Worm (Caenorhabditis elegans) whole organism, mixed stage, embryonic: ENCODE measurements around the gene sri-30.
"Not testable (repeated sequence)": the region's sequence is repeated elsewhere in the genome, so short reads cannot be mapped to it uniquely, and the experiment has no call there.

Source experiments
- M03D4.4 ChIP-seq: sonication (generic microtip); optimal IDR thresholded peaks from 2 replicates; lab custom pipeline; 2017; ENCODE audit warnings: mild to moderate bottlenecking, missing genetic modification characterization, missing compliant biosample characterization
- ceh-39 ChIP-seq: fragments of 150-350 bp; optimal IDR thresholded peaks from 2 replicates; lab custom pipeline; 2014; ENCODE audit warnings: missing biosample characterization, missing genetic modification characterization
- ceh-43 ChIP-seq: fragments of 200-800 bp; sonication (Bioruptor generic); optimal IDR thresholded peaks from 2 replicates; lab custom pipeline; 2018; ENCODE audit warnings: mild to moderate bottlenecking, missing genetic modification characterization, moderate library complexity, missing compliant biosample characterization
- ceh-83 ChIP-seq: fragments of 200-800 bp; sonication (Bioruptor generic); optimal IDR thresholded peaks from 2 replicates; lab custom pipeline; 2018; ENCODE audit warnings: mild to moderate bottlenecking, missing genetic modification characterization, missing compliant biosample characterization
- ces-1 ChIP-seq: fragments of 150-350 bp; optimal IDR thresholded peaks from 2 replicates; lab custom pipeline; 2014; ENCODE audit warnings: missing biosample characterization, missing genetic modification reagents, missing genetic modification characterization
- cnd-1 ChIP-seq: fragments of 200-800 bp; sonication (Bioruptor generic); optimal IDR thresholded peaks from 2 replicates; lab custom pipeline; 2018; ENCODE audit warnings: mild to moderate bottlenecking, missing genetic modification characterization, missing compliant biosample characterization
- elt-1 ChIP-seq: sonication (generic microtip); optimal IDR thresholded peaks from 2 replicates; lab custom pipeline; 2017; ENCODE audit warnings: missing genetic modification characterization, mild to moderate bottlenecking, missing compliant biosample characterization, antibody characterized with exemption, moderate library complexity, borderline replicate concordance; ENCODE audit not compliant: insufficient read depth
- elt-3 ChIP-seq: fragments of 150-350 bp; optimal IDR thresholded peaks from 2 replicates; lab custom pipeline; 2014; ENCODE audit warnings: missing biosample characterization, missing genetic modification characterization
- flh-1 ChIP-seq: fragments of 200-800 bp; sonication (Bioruptor generic); optimal IDR thresholded peaks from 2 replicates; lab custom pipeline; 2018; ENCODE audit warnings: mild to moderate bottlenecking, missing genetic modification characterization, moderate library complexity, missing compliant biosample characterization
- ham-2 ChIP-seq: fragments of 200-800 bp; sonication (Bioruptor generic); optimal IDR thresholded peaks from 2 replicates; lab custom pipeline; 2018; ENCODE audit warnings: mild to moderate bottlenecking, missing genetic modification characterization, missing compliant biosample characterization
- lin-32 ChIP-seq: fragments of 200-800 bp; sonication (Bioruptor generic); optimal IDR thresholded peaks from 2 replicates; lab custom pipeline; 2018; ENCODE audit warnings: mild to moderate bottlenecking, missing genetic modification characterization, missing compliant biosample characterization
- lsy-2 ChIP-seq: fragments of 150-350 bp; optimal IDR thresholded peaks from 2 replicates; lab custom pipeline; 2014; ENCODE audit warnings: missing biosample characterization, missing genetic modification characterization
- mab-5 ChIP-seq: fragments of 150-350 bp; optimal IDR thresholded peaks from 2 replicates; lab custom pipeline; 2014; ENCODE audit warnings: missing biosample characterization, missing genetic modification characterization
- mep-1 ChIP-seq: fragments of 150-350 bp; optimal IDR thresholded peaks from 2 replicates; lab custom pipeline; 2017; ENCODE audit warnings: missing biosample characterization, missing genetic modification reagents, missing genetic modification characterization, inconsistent platforms
- nhr-12 ChIP-seq: fragments of 150-350 bp; optimal IDR thresholded peaks from 2 replicates; lab custom pipeline; 2014; ENCODE audit warnings: missing biosample characterization, missing genetic modification characterization
- nhr-2 ChIP-seq: fragments of 150-350 bp; optimal IDR thresholded peaks from 2 replicates; lab custom pipeline; 2014; ENCODE audit warnings: missing biosample characterization, missing genetic modification characterization
- nhr-237 ChIP-seq: fragments of 150-350 bp; optimal IDR thresholded peaks from 2 replicates; lab custom pipeline; 2014; ENCODE audit warnings: missing biosample characterization, missing genetic modification characterization
- nhr-28 ChIP-seq: fragments of 150-350 bp; optimal IDR thresholded peaks from 2 replicates; lab custom pipeline; 2014; ENCODE audit warnings: missing biosample characterization, missing genetic modification characterization
- nhr-76 ChIP-seq: sonication (generic microtip); optimal IDR thresholded peaks from 2 replicates; lab custom pipeline; 2017; ENCODE audit warnings: missing biosample characterization, missing genetic modification characterization
- sem-2 ChIP-seq: fragments of 200-800 bp; sonication (Bioruptor generic); optimal IDR thresholded peaks from 2 replicates; lab custom pipeline; 2018; ENCODE audit warnings: mild to moderate bottlenecking, missing genetic modification characterization, missing compliant biosample characterization
- snpc-4 ChIP-seq: fragments of 150-350 bp; optimal IDR thresholded peaks from 2 replicates; lab custom pipeline; 2014; ENCODE audit warnings: missing biosample characterization, missing genetic modification characterization
- sptf-1 ChIP-seq: sonication (generic microtip); optimal IDR thresholded peaks from 2 replicates; lab custom pipeline; 2017; ENCODE audit warnings: mild to moderate bottlenecking, missing genetic modification characterization, moderate library complexity, missing compliant biosample characterization
- tbx-8 ChIP-seq: fragments of 200-800 bp; sonication (Bioruptor generic); optimal IDR thresholded peaks from 2 replicates; lab custom pipeline; 2018; ENCODE audit warnings: mild to moderate bottlenecking, missing genetic modification characterization, moderate library complexity, missing compliant biosample characterization
- unc-120 ChIP-seq: sonication (generic microtip); optimal IDR thresholded peaks from 2 replicates; lab custom pipeline; 2017; ENCODE audit warnings: missing genetic modification characterization, missing compliant biosample characterization; ENCODE audit not compliant: poor library complexity, severe bottlenecking
- unc-39 ChIP-seq: fragments of 150-350 bp; optimal IDR thresholded peaks from 2 replicates; lab custom pipeline; 2014; ENCODE audit warnings: missing biosample characterization, missing genetic modification characterization
- zip-8 ChIP-seq: fragments of 150-350 bp; optimal IDR thresholded peaks from 2 replicates; lab custom pipeline; 2014; ENCODE audit warnings: missing biosample characterization, missing genetic modification characterization
- ztf-11 ChIP-seq: fragments of 150-350 bp; optimal IDR thresholded peaks from 2 replicates; lab custom pipeline; 2014; ENCODE audit warnings: missing biosample characterization, missing genetic modification characterization

sri-30 gene

ce11 chrII:3032480-3032879 is 13.5 kb upstream of the sri-30 start, which contains the start of gene B0454.6:
Gene B0454.6 (plus strand): TSS chrII:3032780.
- not testable (repeated sequence) for TF ChIP-seq nhr-237 (tag; lab: Kevin White, UChicago); snpc-4; cnd-1 (tag; lab: Kevin White, UChicago)

ce11 chrII:3034914-3035313 is 11.1 kb upstream of the sri-30 start:
- TF ChIP-seq unc-39 (no peak), nhr-28 (tag; lab: Kevin White, UChicago) (no peak), mab-5 (no peak), ceh-39 (tag; lab: Kevin White, UChicago) (no peak), lin-32 (GFP tag; lab: Kevin White, UChicago) (no peak), unc-120 (no peak), elt-1 (no peak), ztf-11 (tag; lab: Kevin White, UChicago) (no peak), nhr-2 (tag; lab: Kevin White, UChicago) (no peak), nhr-12 (tag; lab: Kevin White, UChicago) (no peak), lsy-2 (tag; lab: Kevin White, UChicago) (no peak), mep-1 (tag; lab: Kevin White, UChicago) (no peak), ham-2 (GFP tag; lab: Kevin White, UChicago) (no peak), sptf-1 (tag; lab: Kevin White, UChicago) (no peak), ceh-83 (GFP tag; lab: Kevin White, UChicago) (no peak), M03D4.4 (tag; lab: Kevin White, UChicago) (no peak), flh-1 (GFP tag; lab: Kevin White, UChicago) (no peak), elt-3 (tag; lab: Kevin White, UChicago) (no peak)

DNA sequence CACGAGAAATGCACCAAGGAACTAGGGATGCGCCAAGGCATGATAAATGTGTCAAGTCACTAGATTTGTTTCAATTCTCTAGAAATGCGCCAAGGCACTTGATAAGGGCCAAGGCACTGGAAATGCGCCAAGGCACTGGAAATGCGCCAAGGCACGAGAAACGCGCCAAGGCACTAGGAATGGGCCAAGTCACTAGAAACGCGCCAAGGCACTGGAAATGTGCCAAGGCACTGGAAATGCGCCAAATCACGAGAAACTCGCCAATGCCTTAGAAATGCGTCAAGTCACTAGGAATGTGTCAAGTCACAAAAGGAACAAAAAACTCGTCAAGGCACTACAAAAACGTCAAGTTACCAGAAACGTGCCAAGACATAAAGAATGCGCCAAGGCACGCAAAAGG is 9.6 kb upstream of the sri-30 start:
- TF ChIP-seq ceh-83 (GFP tag; lab: Kevin White, UChicago) (no peak), nhr-237 (tag; lab: Kevin White, UChicago) (no peak)

DNA sequence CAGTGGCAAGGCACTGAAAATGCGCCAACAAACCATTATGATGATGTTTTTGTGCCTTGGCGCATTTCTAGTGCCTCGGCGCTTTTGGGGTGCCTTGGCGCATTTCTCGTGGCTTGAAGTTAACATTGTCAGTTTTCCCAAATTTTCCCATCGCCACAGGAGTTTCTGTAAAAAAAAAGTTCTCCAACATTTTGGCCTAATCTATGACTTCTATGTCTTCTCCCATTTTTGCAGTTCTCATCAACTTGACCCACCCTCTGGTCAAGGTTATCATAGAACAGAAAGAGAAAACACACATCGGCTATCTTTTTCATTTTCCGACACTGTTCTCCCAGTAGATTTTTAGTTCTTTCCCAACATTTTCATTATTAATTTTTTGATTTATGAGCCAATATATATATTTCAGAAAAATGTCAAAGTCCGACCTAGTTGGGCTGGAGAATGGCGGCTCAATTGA is 7.5 kb upstream of the sri-30 start, which contains the start of the genes B0454.26 and B0454.5:
Gene B0454.26 (minus strand): TSS at position 101 of the 457 bp plus-strand sequence.
Gene B0454.5 (plus strand): TSS at position 407 of the 457 bp plus-strand sequence.
- TF ChIP-seq nhr-237 (tag; lab: Kevin White, UChicago) (no peak), mab-5 (no peak), cnd-1 (tag; lab: Kevin White, UChicago) (no peak), ham-2 (GFP tag; lab: Kevin White, UChicago) (no peak), ces-1 (GFP tag; lab: Kevin White, UChicago) (no peak), tbx-8 (GFP tag; lab: Kevin White, UChicago) (no peak), nhr-76 (tag; lab: Kevin White, UChicago) (no peak), sem-2 (GFP tag; lab: Kevin White, UChicago) (no peak), lin-32 (GFP tag; lab: Kevin White, UChicago) (no peak), ztf-11 (tag; lab: Kevin White, UChicago) (no peak), M03D4.4 (tag; lab: Kevin White, UChicago) (no peak), zip-8 (tag; lab: Kevin White, UChicago) (no peak), ceh-39 (tag; lab: Kevin White, UChicago) (no peak), elt-3 (tag; lab: Kevin White, UChicago) (no peak), lsy-2 (tag; lab: Kevin White, UChicago) (no peak), unc-120 (no peak)
- TF ChIP-seq, all 35 proteins: peak for 0

DNA sequence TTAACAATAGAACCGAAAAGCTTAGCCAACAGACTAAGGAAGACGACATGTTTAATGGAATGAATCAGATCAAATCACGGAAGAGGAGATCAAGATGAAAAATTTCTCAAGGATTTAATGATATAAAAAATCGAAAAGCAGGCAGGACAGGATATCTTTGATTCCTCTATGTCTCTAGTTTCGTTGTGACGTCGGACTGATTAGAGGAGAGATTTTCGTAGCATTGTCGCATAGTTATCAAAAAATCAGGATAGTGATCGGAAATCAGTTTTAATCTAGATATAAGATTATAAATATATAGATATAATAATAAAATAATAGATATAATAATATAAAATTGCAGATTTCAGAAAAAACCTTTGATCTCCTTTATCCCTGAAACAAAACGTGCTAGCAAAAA is 2.6 kb upstream of the sri-30 start, which contains the start of gene B0454.8:
Gene B0454.8 (minus strand): TSS at position 101 of the 400 bp plus-strand sequence.
- TF ChIP-seq sptf-1 (tag; lab: Kevin White, UChicago) (no peak), snpc-4 (no peak), elt-3 (tag; lab: Kevin White, UChicago) (no peak), M03D4.4 (tag; lab: Kevin White, UChicago) (no peak), elt-1 (no peak), tbx-8 (GFP tag; lab: Kevin White, UChicago) (no peak), mep-1 (tag; lab: Kevin White, UChicago) (no peak), nhr-2 (tag; lab: Kevin White, UChicago) (no peak), unc-39 (no peak), zip-8 (tag; lab: Kevin White, UChicago) (no peak), nhr-76 (tag; lab: Kevin White, UChicago) (no peak), ceh-43 (no peak), ces-1 (GFP tag; lab: Kevin White, UChicago) (no peak), mab-5 (no peak), sem-2 (GFP tag; lab: Kevin White, UChicago) (no peak), flh-1 (GFP tag; lab: Kevin White, UChicago) (no peak)
